Fruit fly (Drosophila melanogaster) whole organism, embryonic: Measurements from ENCODE around the gene CG15882.

ENCODE experiments used
- ATbp ChIP-seq: fragments of 200-800 bp; sonication (Bioruptor generic); optimal IDR thresholded peaks from 2 replicates; lab custom pipeline; 2017; ENCODE audit warnings: missing biosample characterization, mild to moderate bottlenecking, missing genetic modification characterization, missing genetic modification reagents
- Abd-B ChIP-seq: fragments of 200-800 bp; sonication (Bioruptor generic); optimal IDR thresholded peaks from 2 replicates; lab custom pipeline; 2018; ENCODE audit warnings: missing biosample characterization, mild to moderate bottlenecking, missing genetic modification characterization, moderate library complexity
- Asciz ChIP-seq: fragments of 200-800 bp; sonication (Bioruptor generic); optimal IDR thresholded peaks from 2 replicates; lab custom pipeline; 2017; ENCODE audit warnings: missing biosample characterization, mild to moderate bottlenecking, missing genetic modification characterization, missing genetic modification reagents
- BEAF-32 ChIP-seq: fragments of 200-800 bp; sonication (Bioruptor generic); optimal IDR thresholded peaks from 3 replicates; lab custom pipeline; 2017; ENCODE audit warnings: missing biosample characterization, missing genetic modification characterization, mild to moderate bottlenecking, moderate library complexity, missing genetic modification reagents
- CG11093 ChIP-seq: fragments of 200-800 bp; sonication (Bioruptor generic); IDR thresholded peaks from 3 replicates; pipeline ENCODE4 v1.3.6; 2022; ENCODE audit warnings: missing biosample characterization, missing genetic modification characterization
- CG12299 ChIP-seq: fragments of 200-800 bp; sonication (Bioruptor generic); optimal IDR thresholded peaks from 2 replicates; lab custom pipeline; 2018; ENCODE audit warnings: missing biosample characterization, mild to moderate bottlenecking, missing genetic modification characterization
- CG13424 ChIP-seq: fragments of 200-800 bp; sonication (Bioruptor generic); optimal IDR thresholded peaks from 2 replicates; lab custom pipeline; 2019; ENCODE audit warnings: missing biosample characterization, mild to moderate bottlenecking, missing genetic modification characterization, moderate library complexity
- CG14441 ChIP-seq: fragments of 200-800 bp; sonication (Bioruptor generic); IDR thresholded peaks from 2 replicates; pipeline ENCODE4 v1.3.6; 2022; ENCODE audit warnings: missing biosample characterization, missing genetic modification characterization
- CG14667 ChIP-seq: fragments of 200-800 bp; sonication (Bioruptor generic); IDR thresholded peaks from 2 replicates; pipeline ENCODE4 v1.3.6; 2022; ENCODE audit warnings: missing biosample characterization, missing genetic modification characterization
- CG15696 ChIP-seq: fragments of 200-800 bp; sonication (Bioruptor generic); optimal IDR thresholded peaks from 2 replicates; lab custom pipeline; 2019; ENCODE audit warnings: missing biosample characterization, mild to moderate bottlenecking, missing genetic modification characterization, moderate library complexity
- CG16779 ChIP-seq: fragments of 200-800 bp; sonication (Bioruptor generic); IDR thresholded peaks from 2 replicates; pipeline ENCODE4 v1.3.6; 2022; ENCODE audit warnings: missing biosample characterization, missing genetic modification characterization
- CG17361 ChIP-seq: fragments of 200-800 bp; sonication (Bioruptor generic); IDR thresholded peaks from 3 replicates; pipeline ENCODE4 v1.3.6; 2022; ENCODE audit warnings: missing biosample characterization, missing genetic modification characterization
- CG18262 ChIP-seq: fragments of 200-800 bp; optimal IDR thresholded peaks from 3 replicates; lab custom pipeline; 2019; ENCODE audit warnings: missing biosample characterization, mild to moderate bottlenecking, missing genetic modification characterization, moderate library complexity
- CG18619 ChIP-seq: fragments of 200-800 bp; sonication (Bioruptor generic); optimal IDR thresholded peaks from 3 replicates; lab custom pipeline; 2017; ENCODE audit warnings: missing biosample characterization, mild to moderate bottlenecking, missing genetic modification characterization
- CG4424 ChIP-seq: fragments of 200-800 bp; sonication (Bioruptor generic); optimal IDR thresholded peaks from 3 replicates; lab custom pipeline; 2016; ENCODE audit warnings: missing biosample characterization, missing genetic modification characterization
- CG7745 ChIP-seq: fragments of 200-800 bp; sonication (Bioruptor generic); optimal IDR thresholded peaks from 2 replicates; lab custom pipeline; 2018; ENCODE audit warnings: missing biosample characterization, mild to moderate bottlenecking, missing genetic modification characterization, moderate library complexity
- CG8924 ChIP-seq: fragments of 200-800 bp; optimal IDR thresholded peaks from 3 replicates; lab custom pipeline; 2019; ENCODE audit warnings: missing biosample characterization, mild to moderate bottlenecking, missing genetic modification characterization, moderate library complexity
- CG9727 ChIP-seq: fragments of 200-800 bp; sonication (Bioruptor generic); optimal IDR thresholded peaks from 3 replicates; lab custom pipeline; 2017; ENCODE audit warnings: missing biosample characterization, mild to moderate bottlenecking, missing genetic modification characterization
- CG9876 ChIP-seq: fragments of 200-800 bp; sonication (Bioruptor generic); optimal IDR thresholded peaks from 2 replicates; lab custom pipeline; 2016; ENCODE audit warnings: missing biosample characterization, missing genetic modification characterization
- D ChIP-seq, 2 experiments: fragments of 200-800 bp in 1 of 2; fragments of >200 bp in 1 of 2; sonication (Bioruptor generic) in 1 of 2; optimal IDR thresholded peaks; 2 replicates in 1 of 2; 3 replicates in 1 of 2; lab custom pipeline; 2017; ENCODE audit warnings: mild to moderate bottlenecking in 1 of 2, missing biosample characterization in 1 of 2, missing genetic modification characterization in 1 of 2, missing genetic modification reagents in 1 of 2
- Dll ChIP-seq: fragments of 200-800 bp; sonication (Bioruptor generic); IDR thresholded peaks from 4 replicates; pipeline ENCODE4 v1.3.6; 2022; ENCODE audit warnings: missing biosample characterization, missing genetic modification characterization; ENCODE audit not compliant: partially characterized antibody
- Ets65A ChIP-seq: fragments of 200-800 bp; sonication (Bioruptor generic); peaks from one replicate; lab custom pipeline; 2016; ENCODE audit warnings: missing biosample characterization, missing genetic modification characterization
- Fer2 ChIP-seq: fragments of 200-800 bp; sonication (Bioruptor generic); optimal IDR thresholded peaks from 2 replicates; lab custom pipeline; 2018; ENCODE audit warnings: missing biosample characterization, mild to moderate bottlenecking, missing genetic modification characterization, moderate library complexity
- Hr39 ChIP-seq: fragments of >200 bp; optimal IDR thresholded peaks from 2 replicates; lab custom pipeline; 2017
- Hr51 ChIP-seq, 2 experiments: fragments of 200-800 bp; sonication (Bioruptor generic); optimal IDR thresholded peaks; 2 replicates in 1 of 2; 3 replicates in 1 of 2; lab custom pipeline; 2016 to 2018; ENCODE audit warnings: missing biosample characterization in 2 of 2, missing genetic modification characterization in 2 of 2, mild to moderate bottlenecking in 1 of 2, moderate library complexity in 1 of 2
- Med ChIP-seq: fragments of 200-800 bp; sonication (Bioruptor generic); peaks from one replicate; lab custom pipeline; 2016; ENCODE audit warnings: missing biosample characterization, missing genetic modification characterization, mild to moderate bottlenecking, inconsistent platforms, moderate library complexity
- Oli ChIP-seq: fragments of 200-800 bp; sonication (Bioruptor generic); optimal IDR thresholded peaks from 2 replicates; lab custom pipeline; 2018; ENCODE audit warnings: missing biosample characterization, mild to moderate bottlenecking, missing genetic modification characterization, moderate library complexity
- Ptx1 ChIP-seq: fragments of 200-800 bp; sonication (Bioruptor generic); IDR thresholded peaks from 2 replicates; pipeline ENCODE4 v1.3.6; 2022; ENCODE audit warnings: missing biosample characterization, missing genetic modification characterization
- Ravus ChIP-seq: fragments of 200-800 bp; sonication (Bioruptor generic); IDR thresholded peaks from 2 replicates; pipeline ENCODE4 v1.3.6; 2022; ENCODE audit warnings: missing biosample characterization, missing genetic modification characterization
- Sox100B ChIP-seq: fragments of 200-800 bp; sonication (Bioruptor generic); optimal IDR thresholded peaks from 3 replicates; lab custom pipeline; 2018; ENCODE audit warnings: missing biosample characterization, mild to moderate bottlenecking, missing genetic modification characterization
- Sry-β ChIP-seq: fragments of 200-800 bp; sonication (Bioruptor generic); optimal IDR thresholded peaks from 2 replicates; lab custom pipeline; 2018; ENCODE audit warnings: missing biosample characterization, mild to moderate bottlenecking, missing genetic modification characterization, moderate library complexity
- Stat92E ChIP-seq, 3 experiments: fragments of >200 bp in 2 of 3; fragments of 200-800 bp in 1 of 3; sonication (Bioruptor generic) in 1 of 3; optimal IDR thresholded peaks; 2 replicates each; lab custom pipeline; 2017 to 2019; ENCODE audit warnings: missing biosample characterization in 3 of 3, missing genetic modification characterization in 3 of 3, mild to moderate bottlenecking in 1 of 3, moderate library complexity in 1 of 3
- cwo ChIP-seq: fragments of 200-800 bp; sonication (Bioruptor generic); optimal IDR thresholded peaks from 3 replicates; lab custom pipeline; 2017; ENCODE audit warnings: missing biosample characterization, missing genetic modification characterization, mild to moderate bottlenecking, moderate library complexity, missing genetic modification reagents
- dmrt99B ChIP-seq: fragments of 200-800 bp; sonication (Bioruptor generic); optimal IDR thresholded peaks from 2 replicates; lab custom pipeline; 2018; ENCODE audit warnings: missing biosample characterization, mild to moderate bottlenecking, missing genetic modification characterization, moderate library complexity
- dysf ChIP-seq: fragments of 200-800 bp; sonication (Bioruptor generic); IDR thresholded peaks from 3 replicates; pipeline ENCODE4 v1.3.6; 2022; ENCODE audit warnings: missing biosample characterization, missing genetic modification characterization
- emc ChIP-seq: fragments of 200-800 bp; sonication (Bioruptor generic); optimal IDR thresholded peaks from 2 replicates; lab custom pipeline; 2016; ENCODE audit warnings: missing biosample characterization, missing genetic modification characterization
- gcm2 ChIP-seq: fragments of 200-800 bp; sonication (Bioruptor generic); optimal IDR thresholded peaks from 2 replicates; lab custom pipeline; 2016; ENCODE audit warnings: missing biosample characterization, missing genetic modification characterization
- grau ChIP-seq: fragments of 200-800 bp; optimal IDR thresholded peaks from 3 replicates; lab custom pipeline; 2019; ENCODE audit warnings: missing biosample characterization, mild to moderate bottlenecking, missing genetic modification characterization, moderate library complexity
- ham ChIP-seq: fragments of 200-800 bp; sonication (Bioruptor generic); IDR thresholded peaks from 2 replicates; pipeline ENCODE4 v1.3.6; 2022; ENCODE audit warnings: missing biosample characterization, missing genetic modification characterization
- hkb ChIP-seq, 2 experiments: fragments of 200-800 bp in 1 of 2; fragments of >200 bp in 1 of 2; sonication (Bioruptor generic) in 1 of 2; IDR thresholded peaks in 1 of 2; optimal IDR thresholded peaks in 1 of 2; 2 replicates each; pipeline versions ENCODE4 v1.3.6 to Lab custom; 2017 to 2022; ENCODE audit warnings: missing biosample characterization in 1 of 2, missing genetic modification characterization in 1 of 2
- lab ChIP-seq: fragments of 200-800 bp; sonication (Bioruptor generic); optimal IDR thresholded peaks from 3 replicates; lab custom pipeline; 2017; ENCODE audit warnings: missing biosample characterization, missing genetic modification characterization, mild to moderate bottlenecking, moderate library complexity, missing genetic modification reagents
- maf-S ChIP-seq: fragments of 200-800 bp; sonication (Bioruptor generic); optimal IDR thresholded peaks from 2 replicates; lab custom pipeline; 2016; ENCODE audit warnings: missing biosample characterization, missing genetic modification characterization
- nau ChIP-seq: fragments of 200-800 bp; sonication (Bioruptor generic); optimal IDR thresholded peaks from 3 replicates; lab custom pipeline; 2017; ENCODE audit warnings: missing biosample characterization, mild to moderate bottlenecking, missing genetic modification characterization, missing genetic modification reagents
- nerfin-1 ChIP-seq: fragments of 200-800 bp; sonication (Bioruptor generic); optimal IDR thresholded peaks from 3 replicates; lab custom pipeline; 2019; ENCODE audit warnings: missing biosample characterization, mild to moderate bottlenecking, missing genetic modification characterization, moderate library complexity
- sc ChIP-seq, 3 experiments: fragments of >200 bp in 2 of 3; fragments of 200-800 bp in 1 of 3; sonication (Bioruptor generic) in 1 of 3; optimal IDR thresholded peaks; 2 replicates in 2 of 3; 3 replicates in 1 of 3; lab custom pipeline; 2017; ENCODE audit warnings: mild to moderate bottlenecking in 1 of 3, missing biosample characterization in 1 of 3, missing genetic modification characterization in 1 of 3, missing genetic modification reagents in 1 of 3
- schlank ChIP-seq: fragments of 200-800 bp; sonication (Bioruptor generic); optimal IDR thresholded peaks from 2 replicates; lab custom pipeline; 2018; ENCODE audit warnings: missing biosample characterization, mild to moderate bottlenecking, missing genetic modification characterization
- twi ChIP-seq: fragments of 200-800 bp; optimal IDR thresholded peaks from 2 replicates; lab custom pipeline; 2019; ENCODE audit warnings: missing biosample characterization, mild to moderate bottlenecking, missing genetic modification characterization, moderate library complexity
- yki ChIP-seq: fragments of >200 bp; optimal IDR thresholded peaks from 3 replicates; lab custom pipeline; 2018

Gene CG15882

DNA sequence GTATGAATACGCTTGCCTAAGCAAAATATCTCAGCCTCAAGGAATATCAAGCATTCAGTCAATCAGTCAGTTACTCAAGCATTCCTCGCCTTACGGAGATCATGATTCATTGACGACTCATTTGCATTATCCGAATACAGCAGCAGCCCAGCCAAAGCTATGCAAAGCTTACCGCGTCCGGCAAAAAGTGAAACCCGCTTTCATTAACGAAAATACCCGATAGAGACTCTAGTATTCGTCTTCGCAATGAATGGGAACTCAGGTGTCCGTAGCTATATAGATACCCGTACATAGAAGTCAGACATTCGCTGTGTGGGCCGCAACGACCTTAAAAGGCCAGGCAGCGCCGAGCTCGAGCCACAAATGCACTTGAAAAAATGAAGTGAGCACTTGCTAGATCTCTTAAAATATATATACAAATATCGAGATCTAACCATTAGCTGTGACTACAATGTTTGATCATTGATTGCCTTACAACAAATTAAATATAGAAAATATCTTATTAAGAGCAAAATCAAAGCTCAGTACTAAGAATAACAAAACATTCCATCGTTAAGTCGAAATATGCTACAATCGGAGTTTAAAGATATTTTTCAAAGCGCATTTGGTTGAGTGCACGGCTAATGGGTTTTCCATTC is 20.7 kb upstream of the CG15882 start (continued):
- TF ChIP-seq CG9876 (GFP tag; lab: Kevin White, UChicago) (no peak), Asciz (no peak), CG12299 (tag; lab: Kevin White, UChicago) (no peak), Stat92E (GFP tag; optimal IDR thresholded peaks at IDR 0.05; lab: Kevin White, UChicago) (peak in 1 of 3 experiments; percentile 37), lab (GFP tag; lab: Kevin White, UChicago) (no peak), Fer2 (tag; lab: Kevin White, UChicago) (no peak), dmrt99B (peak; percentile 47), CG7745 (tag; lab: Kevin White, UChicago) (no peak), dysf (GFP tag; lab: Robert Waterston, UW) (peak; percentile 51; the same call in 1 of the 3 replicates), CG8924 (tag; lab: Kevin White, UChicago) (peak; percentile 7), ham (GFP tag; lab: Robert Waterston, UW) (no peak), Dll (GFP tag; lab: Robert Waterston, UW) (no peak), CG11093 (no peak), CG13424 (peak; percentile 36), gcm2 (GFP tag; lab: Kevin White, UChicago) (no peak), cwo (GFP tag; lab: Kevin White, UChicago) (no peak), CG18619 (GFP tag; lab: Kevin White, UChicago) (no peak), CG9727 (GFP tag; lab: Kevin White, UChicago) (no peak), ATbp (GFP tag; lab: Kevin White, UChicago) (peak; percentile 22), grau (tag; lab: Kevin White, UChicago) (peak; percentile 22), yki (lab: Kevin White, UChicago) (no peak), CG16779 (GFP tag; lab: Robert Waterston, UW) (no peak), nerfin-1 (no peak), maf-S (GFP tag; lab: Kevin White, UChicago) (no peak), Oli (tag; lab: Kevin White, UChicago) (peak; percentile 24), Ptx1 (GFP tag; lab: Robert Waterston, UW) (0 out of 2 replicates have a peak, but pooled peaks have one; percentile 8), Sox100B (GFP tag; lab: Kevin White, UChicago) (peak; percentile 36), CG17361 (GFP tag; lab: Robert Waterston, UW) (peak; percentile 45; the same call in 2 of the 3 replicates), CG4424 (GFP tag; lab: Kevin White, UChicago) (peak; percentile 26), CG18262 (tag; lab: Kevin White, UChicago) (peak; percentile 29), hkb (optimal IDR thresholded peaks at IDR 0.05; lab: Kevin White, UChicago) (no peak), hkb (GFP tag; IDR thresholded peaks at IDR 0.05; lab: Robert Waterston, UW) (no peak), CG15696 (no peak), Abd-B (GFP tag; lab: Kevin White, UChicago) (peak; percentile 13), D (optimal IDR thresholded peaks at IDR 0.05; lab: Kevin White, UChicago) (no peak), D (GFP tag; optimal IDR thresholded peaks at IDR 0.05; lab: Kevin White, UChicago) (no peak), BEAF-32 (GFP tag; lab: Kevin White, UChicago) (no peak), sc (optimal IDR thresholded peaks at IDR 0.05; lab: Kevin White, UChicago) (no peak), sc (GFP tag; optimal IDR thresholded peaks at IDR 0.05; lab: Kevin White, UChicago) (no peak), twi (no peak), Med (peak; percentile 76), CG14667 (no peak), Hr39 (lab: Kevin White, UChicago) (no peak), nau (GFP tag; lab: Kevin White, UChicago) (no peak), Ets65A (GFP tag; lab: Kevin White, UChicago) (peak; percentile 81), CG14441 (GFP tag; lab: Robert Waterston, UW) (no peak), Sry-β (GFP tag; lab: Kevin White, UChicago) (no peak), schlank (tag; lab: Kevin White, UChicago) (no peak), Hr51 (GFP tag; optimal IDR thresholded peaks at IDR 0.05; lab: Kevin White, UChicago) (peak in 1 of 2 experiments; percentile 41), Ravus (GFP tag; lab: Robert Waterston, UW) (no peak), emc (no peak)
